3 worm cellular contexts compared by ENCODE assay signal in genomic region chrII:8370194-8370593, ce11.
A peak's percentile ranks its signal among the peaks of the same experiment; 100 is the strongest.
TF ChIP-seq lines count a peak whose summit lies in the region.

No protein-coding gene starts in this region.

TF ChIP-seq in whole organism, L3 larva, 47 proteins besides CTCF, POLR2A, EP300 and RAD21:
- TF ChIP-seq fkh-10 (GFP tag; optimal IDR thresholded peaks at IDR 0.05; lab: Kevin White, UChicago) (peak; percentile 89), R02D3.7 (tag; optimal IDR thresholded peaks at IDR 0.05; lab: Kevin White, UChicago) (no peak), hmg-11 (tag; optimal IDR thresholded peaks at IDR 0.05; lab: Kevin White, UChicago) (no peak), elt-1 (tag; optimal IDR thresholded peaks at IDR 0.05; lab: Kevin White, UChicago) (no peak), ztf-4 (tag; optimal IDR thresholded peaks at IDR 0.05; lab: Kevin White, UChicago) (no peak), nhr-11 (tag; optimal IDR thresholded peaks at IDR 0.05; lab: Kevin White, UChicago) (no peak)

TF ChIP-seq in whole organism, L4 larva, 104 proteins besides CTCF, POLR2A, EP300 and RAD21:
- TF ChIP-seq R02D3.7 (tag; optimal IDR thresholded peaks at IDR 0.05; lab: Kevin White, UChicago), result no peak
- TF ChIP-seq pha-4 (GFP tag; IDR thresholded peaks at IDR 0.05; lab: Robert Waterston, UW), result no peak
- TF ChIP-seq pha-4 (tag; optimal IDR thresholded peaks at IDR 0.05; lab: Kevin White, UChicago), result no peak
- peak; percentile 58 for TF ChIP-seq fkh-10 (GFP tag; optimal IDR thresholded peaks at IDR 0.05; lab: Kevin White, UChicago)

TF ChIP-seq in whole organism, mixed stage, embryonic, 35 proteins besides CTCF, POLR2A, EP300 and RAD21:
- TF ChIP-seq unc-39 (tag; optimal IDR thresholded peaks at IDR 0.05; lab: Kevin White, UChicago), result no peak
- TF ChIP-seq zip-8 (tag; optimal IDR thresholded peaks at IDR 0.05; lab: Kevin White, UChicago), result no peak
- TF ChIP-seq ces-1 (GFP tag; optimal IDR thresholded peaks at IDR 0.05; lab: Kevin White, UChicago), result peak; percentile 38

Comparison
In these comparisons a context has a peak if more than half of its experiments do, and no peak if none do; other contexts are left out.
1. Of the 28 proteins assayed by ChIP-seq in both whole organism, L4 larva and whole organism, L3 larva: peak only in whole organism, L4 larva: none; only in whole organism, L3 larva: none; in both: fkh-10; in neither: 27.